Worm (Caenorhabditis elegans) whole organism, late embryonic: ENCODE data around the gene sptl-3.

Source experiments
- F13H6.1 ChIP-seq: sonication (generic microtip); optimal IDR thresholded peaks from 2 replicates; lab custom pipeline; 2016; ENCODE audit warnings: missing genetic modification characterization, missing compliant biosample characterization
- ama-1 ChIP-seq: fragments of 150-350 bp; optimal IDR thresholded peaks from 2 replicates; lab custom pipeline; 2014
- ceh-45 ChIP-seq: fragments of 200-800 bp; sonication (Bioruptor generic); IDR thresholded peaks from 2 replicates; pipeline ENCODE4 v1.3.6; 2022; ENCODE audit warnings: missing genetic modification reagents, missing genetic modification characterization, missing compliant biosample characterization
- ceh-6 ChIP-seq: fragments of 200-800 bp; sonication (Bioruptor generic); optimal IDR thresholded peaks from 2 replicates; lab custom pipeline; 2018; ENCODE audit warnings: mild to moderate bottlenecking, missing genetic modification characterization, missing compliant biosample characterization
- ets-4 ChIP-seq: sonication (generic microtip); optimal IDR thresholded peaks from 2 replicates; lab custom pipeline; 2016; ENCODE audit warnings: missing genetic modification characterization, missing compliant biosample characterization
- fkh-10 ChIP-seq: fragments of 150-350 bp; optimal IDR thresholded peaks from 2 replicates; lab custom pipeline; 2014; ENCODE audit warnings: missing biosample characterization, missing genetic modification reagents, missing genetic modification characterization
- hlh-30 ChIP-seq: sonication (generic microtip); optimal IDR thresholded peaks from 2 replicates; lab custom pipeline; 2017; ENCODE audit warnings: antibody characterized with exemption, missing genetic modification characterization, missing compliant biosample characterization; ENCODE audit not compliant: insufficient read depth
- lin-11 ChIP-seq: fragments of 200-800 bp; sonication (Bioruptor generic); optimal IDR thresholded peaks from 2 replicates; lab custom pipeline; 2018; ENCODE audit warnings: mild to moderate bottlenecking, missing genetic modification characterization, missing compliant biosample characterization
- madf-2 ChIP-seq: sonication (generic microtip); optimal IDR thresholded peaks from 2 replicates; lab custom pipeline; 2017; ENCODE audit warnings: missing genetic modification characterization, missing compliant biosample characterization
- pha-4 ChIP-seq: fragments of 150-350 bp; optimal IDR thresholded peaks from 2 replicates; lab custom pipeline; 2018; ENCODE audit warnings: missing biosample characterization, missing genetic modification reagents, missing genetic modification characterization
- rnt-1 ChIP-seq: sonication (generic microtip); optimal IDR thresholded peaks from 2 replicates; lab custom pipeline; 2016; ENCODE audit warnings: missing genetic modification characterization, missing compliant biosample characterization
- tbx-7 ChIP-seq: sonication (generic microtip); optimal IDR thresholded peaks from 2 replicates; lab custom pipeline; 2016; ENCODE audit warnings: missing genotype, missing genetic modification characterization, missing compliant biosample characterization

- no peak for TF ChIP-seq hlh-30 (tag; lab: Kevin White, UChicago)
- no peak for TF ChIP-seq ama-1 (lab: Kevin White, UChicago)
- no peak for TF ChIP-seq ets-4 (tag; lab: Kevin White, UChicago)
- no peak for TF ChIP-seq rnt-1 (tag; lab: Kevin White, UChicago)
- no peak for TF ChIP-seq F13H6.1 (tag; lab: Kevin White, UChicago)
- no peak for TF ChIP-seq madf-2 (tag; lab: Kevin White, UChicago)
- no peak for TF ChIP-seq pha-4 (tag; lab: Kevin White, UChicago)
- TF ChIP-seq ceh-6 (GFP tag; lab: Kevin White, UChicago), result no peak
- no peak for TF ChIP-seq tbx-7 (tag; lab: Kevin White, UChicago)
- TF ChIP-seq fkh-10 (GFP tag; lab: Kevin White, UChicago), result no peak
- no peak for TF ChIP-seq ceh-45
- no peak for TF ChIP-seq lin-11 (tag; lab: Kevin White, UChicago)
Observed at ce11 chrV:13872895-13873294, 20.2 kb upstream of the sptl-3 start, which contains the start of gene cpt-5.
